Worm (Caenorhabditis elegans) whole organism, early embryonic: ENCODE measurements around the gene mrpl-4.

Source experiments
- B0310.2 ChIP-seq: sonication (generic microtip); optimal IDR thresholded peaks from 2 replicates; lab custom pipeline; 2016; ENCODE audit warnings: mild to moderate bottlenecking, missing genetic modification characterization, missing compliant biosample characterization
- ama-1 ChIP-seq: fragments of 150-350 bp; optimal IDR thresholded peaks from 2 replicates; lab custom pipeline; 2014
- ceh-13 ChIP-seq: fragments of 200-800 bp; sonication (Bioruptor generic); optimal IDR thresholded peaks from 2 replicates; lab custom pipeline; 2018; ENCODE audit warnings: mild to moderate bottlenecking, missing genetic modification characterization, missing compliant biosample characterization
- ceh-36 ChIP-seq: sonication (generic microtip); optimal IDR thresholded peaks from 2 replicates; lab custom pipeline; 2016; ENCODE audit warnings: missing genetic modification characterization, inconsistent platforms, missing compliant biosample characterization
- ets-7 ChIP-seq: sonication (generic microtip); optimal IDR thresholded peaks from 2 replicates; lab custom pipeline; 2016; ENCODE audit warnings: missing genotype, missing genetic modification characterization, missing compliant biosample characterization
- flt-1 ChIP-seq: fragments of 200-800 bp; sonication (Bioruptor generic); IDR thresholded peaks from 2 replicates; pipeline ENCODE4 v1.3.6; 2022; ENCODE audit warnings: missing genetic modification characterization, missing compliant biosample characterization
- pes-1 ChIP-seq: fragments of 200-800 bp; sonication (Bioruptor generic); IDR thresholded peaks from 2 replicates; pipeline ENCODE4 v1.3.6; 2022; ENCODE audit warnings: missing genetic modification reagents, missing genetic modification characterization, missing compliant biosample characterization
- tbx-11 ChIP-seq: fragments of 200-800 bp; sonication (Bioruptor generic); IDR thresholded peaks from 2 replicates; pipeline ENCODE4 v1.3.6; 2022; ENCODE audit warnings: missing genetic modification characterization, missing compliant biosample characterization
- tra-4 ChIP-seq: sonication (generic microtip); optimal IDR thresholded peaks from 2 replicates; lab custom pipeline; 2017; ENCODE audit warnings: missing genetic modification characterization, missing compliant biosample characterization

DNA sequence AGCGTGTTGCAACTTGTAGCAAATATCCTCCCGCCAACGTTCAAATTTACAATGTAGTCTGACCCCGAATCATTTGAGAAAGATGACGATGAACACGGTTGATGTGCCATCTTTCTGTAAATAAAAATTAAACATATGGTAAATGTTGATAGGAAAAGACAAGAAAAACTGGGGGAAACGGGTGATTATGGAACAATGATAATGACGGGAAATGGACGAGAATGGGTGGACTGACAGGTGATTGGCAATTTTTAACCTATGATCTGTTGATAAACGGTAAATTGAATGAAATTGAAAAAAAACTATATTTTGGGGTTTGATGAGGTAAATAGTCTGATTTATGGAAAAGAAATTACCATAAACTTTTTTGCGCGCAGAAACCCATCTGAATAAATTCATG, 6.8 kb upstream of the mrpl-4 start, which contains the start of gene T23B12.6:
- TF ChIP-seq ama-1 (no peak), pes-1 (GFP tag; lab: Robert Waterston, UW) (no peak), tra-4 (tag; lab: Kevin White, UChicago) (no peak), ceh-13 (no peak), B0310.2 (no peak), ceh-36 (tag; lab: Kevin White, UChicago) (no peak), tbx-11 (no peak), ets-7 (tag; lab: Kevin White, UChicago) (no peak), flt-1 (GFP tag; lab: Robert Waterston, UW) (no peak)
